Worm (Caenorhabditis elegans) whole organism, late embryonic: ENCODE data around the gene Y32F6A.5.

Experiments
- F13H6.1 ChIP-seq: sonication (generic microtip); optimal IDR thresholded peaks from 2 replicates; lab custom pipeline; 2016; ENCODE audit warnings: missing genetic modification characterization, missing compliant biosample characterization
- K02D7.2 ChIP-seq: sonication (generic microtip); optimal IDR thresholded peaks from 2 replicates; lab custom pipeline; 2017; ENCODE audit warnings: mild to moderate bottlenecking, missing genetic modification characterization, missing compliant biosample characterization
- ahr-1 ChIP-seq: sonication (generic microtip); optimal IDR thresholded peaks from 2 replicates; lab custom pipeline; 2016; ENCODE audit warnings: missing genetic modification characterization, missing compliant biosample characterization
- ets-4 ChIP-seq: sonication (generic microtip); optimal IDR thresholded peaks from 2 replicates; lab custom pipeline; 2016; ENCODE audit warnings: missing genetic modification characterization, missing compliant biosample characterization
- fax-1 ChIP-seq: sonication (generic microtip); optimal IDR thresholded peaks from 2 replicates; lab custom pipeline; 2016; ENCODE audit warnings: missing genotype, missing genetic modification characterization, missing compliant biosample characterization
- gmeb-2 ChIP-seq: sonication (generic microtip); optimal IDR thresholded peaks from 2 replicates; lab custom pipeline; 2016; ENCODE audit warnings: missing genetic modification characterization, inconsistent platforms, missing compliant biosample characterization
- lim-6 ChIP-seq: sonication (generic microtip); optimal IDR thresholded peaks from 2 replicates; lab custom pipeline; 2016; ENCODE audit warnings: missing genetic modification characterization, missing compliant biosample characterization
- pha-4 ChIP-seq: fragments of 150-350 bp; optimal IDR thresholded peaks from 2 replicates; lab custom pipeline; 2018; ENCODE audit warnings: missing biosample characterization, missing genetic modification reagents, missing genetic modification characterization

- TF ChIP-seq fax-1 (no peak), ahr-1 (no peak), lim-6 (tag; lab: Kevin White, UChicago) (no peak), gmeb-2 (tag; lab: Kevin White, UChicago) (no peak), pha-4 (tag; lab: Kevin White, UChicago) (no peak), ets-4 (tag; lab: Kevin White, UChicago) (no peak), K02D7.2 (tag; lab: Kevin White, UChicago) (no peak), F13H6.1 (tag; lab: Kevin White, UChicago) (no peak)
Observed at ce11 chrV:10501295-10501694, 47.9 kb upstream of the Y32F6A.5 start, which contains the start of gene C35A5.3.
